Worm (Caenorhabditis elegans) whole organism, mixed stage, embryonic: ENCODE results near the gene C54C6.4.

Source experiments
- ces-1 ChIP-seq: fragments of 150-350 bp; optimal IDR thresholded peaks from 2 replicates; lab custom pipeline; 2014; ENCODE audit warnings: missing biosample characterization, missing genetic modification reagents, missing genetic modification characterization
- ztf-11 ChIP-seq: fragments of 150-350 bp; optimal IDR thresholded peaks from 2 replicates; lab custom pipeline; 2014; ENCODE audit warnings: missing biosample characterization, missing genetic modification characterization

DNA sequence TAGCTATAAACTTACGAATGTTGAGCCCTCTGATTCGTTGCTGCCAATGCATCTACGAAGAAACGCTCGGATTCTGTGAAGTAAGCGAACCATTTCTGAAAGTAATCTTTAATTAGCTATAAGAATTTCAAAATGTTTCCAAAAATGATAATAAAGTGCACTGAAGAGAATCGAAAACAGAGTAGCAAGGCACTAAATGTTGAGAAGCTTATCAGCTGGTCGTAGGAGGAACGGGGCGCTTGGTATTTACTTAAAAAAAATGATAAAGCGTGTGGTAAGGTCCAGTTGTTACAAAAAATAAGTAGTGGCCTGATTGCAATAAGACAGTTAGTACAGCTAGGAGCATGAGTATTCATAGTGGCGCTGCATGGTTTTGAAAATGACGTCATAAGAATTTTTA is 7.1 kb upstream of the C54C6.4 start, which contains the start of gene C54C6.7:
- TF ChIP-seq ces-1 (no peak), ztf-11 (tag; lab: Kevin White, UChicago) (no peak)
